Worm (Caenorhabditis elegans) whole organism, midembryonic: ENCODE results near the gene F20D6.10.

Experiments
- T22C8.4 ChIP-seq: fragments of 200-800 bp; sonication (Bioruptor generic); IDR thresholded peaks from 2 replicates; pipeline ENCODE4 v1.3.6; 2022; ENCODE audit warnings: missing genetic modification characterization, missing compliant biosample characterization
- flt-1 ChIP-seq: fragments of 200-800 bp; sonication (Bioruptor generic); IDR thresholded peaks from 2 replicates; pipeline ENCODE4 v1.3.6; 2022; ENCODE audit warnings: missing genetic modification characterization, missing compliant biosample characterization
- klf-2 ChIP-seq: fragments of 200-800 bp; sonication (Bioruptor generic); conservative IDR thresholded peaks from 2 replicates; pipeline ENCODE4 v1.3.6; 2022; ENCODE audit warnings: missing genetic modification reagents, missing genetic modification characterization, missing compliant biosample characterization
- ref-1 ChIP-seq: fragments of 200-800 bp; sonication (Bioruptor generic); conservative IDR thresholded peaks from 2 replicates; pipeline ENCODE4 v1.3.6; 2022; ENCODE audit warnings: missing genetic modification reagents, missing genetic modification characterization, missing compliant biosample characterization

ce11 chrV:8190430-8190829, 5.3 kb downstream of the F20D6.10 start, which contains the start of gene F20D6.1:
- TF ChIP-seq flt-1 (GFP tag; lab: Robert Waterston, UW) (no peak), ref-1 (no peak), klf-2 (no peak), T22C8.4 (GFP tag; lab: Robert Waterston, UW) (no peak)
